Fruit fly (Drosophila melanogaster) whole organism, pupa: ENCODE results near the gene NimB4.

Experiments
- CG10348 ChIP-seq: fragments of 200-800 bp; sonication (Bioruptor generic); IDR thresholded peaks from 2 replicates; pipeline ENCODE4 v1.3.6; 2022; ENCODE audit warnings: missing biosample characterization, missing genetic modification characterization
- CG12605 ChIP-seq: fragments of 200-800 bp; sonication (Bioruptor generic); IDR thresholded peaks from 2 replicates; pipeline ENCODE4 v1.3.6; 2022; ENCODE audit warnings: missing biosample characterization, missing genetic modification characterization
- CG13204 ChIP-seq: fragments of 200-800 bp; sonication (Bioruptor generic); optimal IDR thresholded peaks from 2 replicates; lab custom pipeline; 2018; ENCODE audit warnings: missing biosample characterization, mild to moderate bottlenecking, missing genetic modification characterization, moderate library complexity
- CG14655 ChIP-seq: fragments of 200-800 bp; sonication (Bioruptor generic); optimal IDR thresholded peaks from 3 replicates; lab custom pipeline; 2017; ENCODE audit warnings: mild to moderate bottlenecking, missing biosample characterization, missing genetic modification reagents, missing genetic modification characterization
- CG15710 ChIP-seq: fragments of 200-800 bp; sonication (Bioruptor generic); optimal IDR thresholded peaks from 2 replicates; lab custom pipeline; 2018; ENCODE audit warnings: missing biosample characterization, mild to moderate bottlenecking, missing genetic modification characterization, moderate library complexity
- CG17806 ChIP-seq: fragments of 200-800 bp; sonication (Bioruptor generic); optimal IDR thresholded peaks from 2 replicates; lab custom pipeline; 2018; ENCODE audit warnings: missing biosample characterization, mild to moderate bottlenecking, missing genetic modification characterization, moderate library complexity
- CG32121 ChIP-seq: fragments of 200-800 bp; sonication (Bioruptor generic); IDR thresholded peaks from 2 replicates; pipeline ENCODE4 v1.3.6; 2022; ENCODE audit warnings: missing biosample characterization, missing genetic modification characterization
- CG34367 ChIP-seq: fragments of 200-800 bp; sonication (Bioruptor generic); optimal IDR thresholded peaks from 2 replicates; lab custom pipeline; 2018; ENCODE audit warnings: missing biosample characterization, mild to moderate bottlenecking, missing genetic modification characterization
- CG4496 ChIP-seq: fragments of 200-800 bp; sonication (Bioruptor generic); IDR thresholded peaks from 3 replicates; pipeline ENCODE4 v1.3.6; 2022; ENCODE audit warnings: missing biosample characterization, missing genetic modification characterization
- CG8159 ChIP-seq: fragments of 200-800 bp; sonication (Bioruptor generic); optimal IDR thresholded peaks from 3 replicates; lab custom pipeline; 2018; ENCODE audit warnings: missing biosample characterization, mild to moderate bottlenecking, missing genetic modification characterization, moderate library complexity
- CG8301 ChIP-seq: fragments of 200-800 bp; sonication (Bioruptor generic); optimal IDR thresholded peaks from 2 replicates; lab custom pipeline; 2018; ENCODE audit warnings: missing biosample characterization, mild to moderate bottlenecking, missing genetic modification characterization
- CG9948 ChIP-seq: fragments of 200-800 bp; sonication (Bioruptor generic); optimal IDR thresholded peaks from 2 replicates; lab custom pipeline; 2018; ENCODE audit warnings: missing biosample characterization, mild to moderate bottlenecking, missing genetic modification characterization, moderate library complexity
- D1 ChIP-seq: fragments of 200-800 bp; sonication (Bioruptor generic); optimal IDR thresholded peaks from 2 replicates; lab custom pipeline; 2018; ENCODE audit warnings: missing biosample characterization, mild to moderate bottlenecking, missing genetic modification characterization, moderate library complexity
- EcR ChIP-seq: fragments of 200-800 bp; sonication (Bioruptor generic); optimal IDR thresholded peaks from 3 replicates; lab custom pipeline; 2019; ENCODE audit warnings: missing biosample characterization, missing genetic modification characterization, mild to moderate bottlenecking, moderate library complexity, missing genetic modification reagents
- Ets98B ChIP-seq: fragments of 200-800 bp; sonication (Bioruptor generic); IDR thresholded peaks from 2 replicates; pipeline ENCODE4 v1.3.6; 2022; ENCODE audit warnings: missing biosample characterization, missing genetic modification characterization
- Pif1A ChIP-seq: fragments of 200-800 bp; sonication (Bioruptor generic); optimal IDR thresholded peaks from 3 replicates; lab custom pipeline; 2016; ENCODE audit warnings: missing biosample characterization, missing genetic modification characterization
- Pif1B ChIP-seq: fragments of 200-800 bp; sonication (Bioruptor generic); optimal IDR thresholded peaks from 3 replicates; lab custom pipeline; 2016; ENCODE audit warnings: missing biosample characterization, missing genetic modification characterization
- Snoo ChIP-seq: fragments of 200-800 bp; sonication (Bioruptor generic); optimal IDR thresholded peaks from 3 replicates; lab custom pipeline; 2017; ENCODE audit warnings: missing biosample characterization, mild to moderate bottlenecking, missing genetic modification characterization, inconsistent platforms
- fd96Ca ChIP-seq: fragments of 200-800 bp; sonication (Bioruptor generic); IDR thresholded peaks from 3 replicates; pipeline ENCODE4 v1.3.6; 2022; ENCODE audit warnings: missing biosample characterization, missing genetic modification characterization
- gl ChIP-seq: fragments of 200-800 bp; sonication (Bioruptor generic); optimal IDR thresholded peaks from 2 replicates; lab custom pipeline; 2018; ENCODE audit warnings: missing biosample characterization, mild to moderate bottlenecking, missing genetic modification characterization
- rn ChIP-seq: fragments of 200-800 bp; sonication (Bioruptor generic); IDR thresholded peaks from 2 replicates; pipeline ENCODE4 v1.3.6; 2022; ENCODE audit warnings: missing biosample characterization, missing genetic modification characterization

Gene NimB4

dm6 chr2L:13955775-13956174 lies 14.0 kb downstream of the NimB4 start:
- TF ChIP-seq CG13204 (peak; percentile 78), CG15710 (peak; percentile 93), Ets98B (peak; percentile 96), CG14655 (GFP tag; lab: Kevin White, UChicago) (peak; percentile 96), CG34367 (tag; lab: Kevin White, UChicago) (peak; percentile 92), Snoo (peak; percentile 97), CG10348 (GFP tag; lab: Robert Waterston, UW) (peak; percentile 79), D1 (tag; lab: Kevin White, UChicago) (peak; percentile 59), CG8159 (tag; lab: Kevin White, UChicago) (peak; percentile 90), EcR (GFP tag; lab: Kevin White, UChicago) (peak; percentile 85), CG8301 (tag; lab: Kevin White, UChicago) (peak; percentile 96), Pif1A (GFP tag; lab: Kevin White, UChicago) (peak; percentile 90), CG4496 (GFP tag; lab: Robert Waterston, UW) (peak; percentile 98), CG12605 (GFP tag; lab: Robert Waterston, UW) (peak; percentile 94), Pif1B (GFP tag; lab: Kevin White, UChicago) (peak; percentile 94), rn (GFP tag; lab: Robert Waterston, UW) (peak; percentile 91), CG9948 (tag; lab: Kevin White, UChicago) (peak; percentile 91), CG32121 (GFP tag; lab: Robert Waterston, UW) (peak; percentile 97), fd96Ca (GFP tag; lab: Robert Waterston, UW) (peak; percentile 98), CG17806 (tag; lab: Kevin White, UChicago) (peak; percentile 92), gl (tag; lab: Kevin White, UChicago) (peak; percentile 85)
- TF ChIP-seq, all 21 proteins: peak for 21

DNA sequence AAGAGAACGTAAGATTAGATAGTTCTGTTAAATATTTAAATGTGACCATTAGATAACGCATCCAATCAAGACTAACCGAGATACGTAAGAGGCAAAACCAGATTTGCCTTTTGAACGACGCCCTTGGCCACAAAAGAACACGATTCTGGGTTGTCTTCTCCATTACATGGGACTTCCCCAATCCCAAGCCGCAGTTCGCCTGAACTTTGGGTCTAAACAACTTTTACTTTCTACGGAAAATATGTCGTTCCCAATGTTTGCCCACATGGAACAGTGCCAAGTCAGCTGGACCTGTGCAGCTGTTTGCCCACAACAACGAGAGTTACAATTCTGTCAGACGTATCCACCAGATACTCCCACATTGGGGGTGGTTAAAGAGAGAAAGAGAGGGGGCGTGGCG lies 20.0 kb downstream of the NimB4 start:
- TF ChIP-seq Pif1B (GFP tag; lab: Kevin White, UChicago) (no peak), CG17806 (tag; lab: Kevin White, UChicago) (no peak), CG9948 (tag; lab: Kevin White, UChicago) (no peak), CG34367 (tag; lab: Kevin White, UChicago) (no peak), Snoo (no peak), gl (tag; lab: Kevin White, UChicago) (no peak)

DNA sequence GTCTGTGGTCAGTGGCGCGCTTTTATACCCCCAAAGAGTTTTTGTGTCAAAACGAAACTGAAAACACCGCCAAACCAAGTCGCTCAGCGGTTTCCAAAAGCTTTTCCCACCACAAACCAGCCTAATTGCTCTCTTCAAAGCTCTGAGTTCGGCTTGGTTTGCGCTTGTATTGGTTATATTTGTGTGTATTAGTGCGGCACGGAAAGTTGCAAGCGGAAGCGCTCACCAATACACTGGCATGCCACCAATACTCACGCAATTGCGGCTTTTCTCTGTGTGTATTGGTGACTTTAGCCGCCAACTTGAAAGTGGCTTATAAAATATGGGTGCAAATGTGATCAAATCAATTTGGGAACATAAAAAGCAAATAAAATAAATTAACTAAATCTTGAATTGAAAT lies 22.3 kb downstream of the NimB4 start, which contains the start of gene Vajk3:
TSS of gene Vajk3 (minus strand) at position 1 of the 400 bp plus-strand sequence.
- TF ChIP-seq CG10348 (GFP tag; lab: Robert Waterston, UW) (no peak), CG4496 (GFP tag; lab: Robert Waterston, UW) (peak; percentile 75)

DNA sequence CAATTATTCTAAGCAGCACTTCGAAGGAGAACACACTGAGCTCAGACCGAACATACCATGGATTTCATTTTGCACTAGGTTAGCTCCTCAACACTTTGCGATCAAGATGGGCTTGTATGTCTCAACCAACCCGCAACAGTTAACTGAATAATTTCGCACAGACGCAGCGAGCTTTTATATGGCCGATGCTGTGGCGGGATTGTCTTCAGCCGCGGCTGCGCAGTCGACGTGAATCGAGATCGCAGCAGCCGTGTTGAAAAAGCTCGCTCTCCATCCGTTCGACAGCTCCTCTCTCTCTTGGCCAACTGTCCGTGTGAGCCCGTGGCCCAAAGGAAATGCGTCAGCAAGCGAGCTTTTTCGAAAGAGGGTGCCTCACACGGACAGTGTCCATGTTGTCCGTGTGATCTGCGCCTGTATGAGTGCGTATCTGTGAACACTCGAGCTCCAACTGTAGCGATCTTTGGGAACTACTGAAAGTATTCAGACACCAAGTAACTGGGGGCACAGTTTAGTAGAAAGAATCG lies 35.2 kb downstream of the NimB4 start, which contains the start of gene Vajk2:
TSS of gene Vajk2 (minus strand) at position 151 of the 524 bp plus-strand sequence.
- TF ChIP-seq Ets98B, result peak; percentile 6; the same call in 1 of the 2 replicates
- no peak for TF ChIP-seq CG9948 (tag; lab: Kevin White, UChicago)
- no peak for TF ChIP-seq CG32121 (GFP tag; lab: Robert Waterston, UW)
- TF ChIP-seq gl (tag; lab: Kevin White, UChicago), result no peak
- no peak for TF ChIP-seq CG13204
- TF ChIP-seq CG4496 (GFP tag; lab: Robert Waterston, UW), result peak; percentile 84
- TF ChIP-seq CG15710, result no peak
- no peak for TF ChIP-seq rn (GFP tag; lab: Robert Waterston, UW)

DNA sequence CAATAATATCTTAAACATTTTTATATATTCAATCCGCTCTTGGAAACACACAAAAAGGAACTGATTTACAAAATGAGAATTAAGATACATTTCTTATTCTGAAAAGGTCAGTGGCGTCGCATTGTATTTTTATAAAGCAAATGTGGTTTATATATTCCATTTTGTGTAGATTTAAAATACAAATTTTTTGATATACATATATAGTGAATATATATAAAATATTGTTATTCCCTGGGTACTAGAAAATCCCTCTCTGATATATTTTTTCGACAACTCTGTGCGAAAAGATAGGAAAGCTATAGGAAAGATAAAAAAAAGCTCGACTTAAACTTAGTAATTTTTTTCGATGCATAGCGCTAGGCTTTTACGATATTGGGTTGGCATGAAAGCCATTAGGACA lies 38.5 kb downstream of the NimB4 start, which contains the start of gene CG42711:
TSS of gene CG42711 (minus strand) at position 45 of the 400 bp plus-strand sequence.
- no peak for TF ChIP-seq D1 (tag; lab: Kevin White, UChicago)
- TF ChIP-seq CG13204, result no peak
- TF ChIP-seq Pif1A (GFP tag; lab: Kevin White, UChicago), result no peak
- no peak for TF ChIP-seq fd96Ca (GFP tag; lab: Robert Waterston, UW)
- TF ChIP-seq CG8159 (tag; lab: Kevin White, UChicago), result peak; percentile 52
- TF ChIP-seq CG10348 (GFP tag; lab: Robert Waterston, UW), result no peak
- peak; percentile 75; the same call in 1 of the 2 replicates for TF ChIP-seq Ets98B
- peak; percentile 71 for TF ChIP-seq CG32121 (GFP tag; lab: Robert Waterston, UW)
- no peak for TF ChIP-seq Snoo
- TF ChIP-seq CG17806 (tag; lab: Kevin White, UChicago), result no peak
- no peak for TF ChIP-seq CG34367 (tag; lab: Kevin White, UChicago)
- no peak for TF ChIP-seq EcR (GFP tag; lab: Kevin White, UChicago)
- peak; percentile 45; the same call in 1 of the 2 replicates for TF ChIP-seq CG12605 (GFP tag; lab: Robert Waterston, UW)
- no peak for TF ChIP-seq gl (tag; lab: Kevin White, UChicago)
- peak; percentile 63; the same call in 2 of the 3 replicates for TF ChIP-seq CG4496 (GFP tag; lab: Robert Waterston, UW)
- no peak for TF ChIP-seq rn (GFP tag; lab: Robert Waterston, UW)
- TF ChIP-seq CG8301 (tag; lab: Kevin White, UChicago), result no peak
- TF ChIP-seq CG14655 (GFP tag; lab: Kevin White, UChicago), result no peak
- no peak for TF ChIP-seq Pif1B (GFP tag; lab: Kevin White, UChicago)
- no peak for TF ChIP-seq CG15710
- TF ChIP-seq CG9948 (tag; lab: Kevin White, UChicago), result no peak
- TF ChIP-seq, all 21 proteins: peak for 5

dm6 chr2L:13928461-13928860 lies 41.3 kb downstream of the NimB4 start:
- TF ChIP-seq CG9948 (tag; lab: Kevin White, UChicago) (no peak), Pif1B (GFP tag; lab: Kevin White, UChicago) (no peak), CG15710 (no peak), CG8159 (tag; lab: Kevin White, UChicago) (no peak), CG34367 (tag; lab: Kevin White, UChicago) (no peak), CG8301 (tag; lab: Kevin White, UChicago) (no peak), Snoo (no peak), CG17806 (tag; lab: Kevin White, UChicago) (no peak), CG32121 (GFP tag; lab: Robert Waterston, UW) (0 out of 2 replicates have a peak, but pooled peaks have one; percentile 16), Ets98B (no peak), D1 (tag; lab: Kevin White, UChicago) (no peak), fd96Ca (GFP tag; lab: Robert Waterston, UW) (no peak), CG14655 (GFP tag; lab: Kevin White, UChicago) (peak; percentile 30), CG12605 (GFP tag; lab: Robert Waterston, UW) (no peak), Pif1A (GFP tag; lab: Kevin White, UChicago) (no peak), rn (GFP tag; lab: Robert Waterston, UW) (peak; percentile 34; the same call in 1 of the 2 replicates), CG10348 (GFP tag; lab: Robert Waterston, UW) (no peak), CG13204 (no peak), gl (tag; lab: Kevin White, UChicago) (no peak), EcR (GFP tag; lab: Kevin White, UChicago) (no peak), CG4496 (GFP tag; lab: Robert Waterston, UW) (peak; percentile 15; the same call in 1 of the 3 replicates)
- TF ChIP-seq, all 21 proteins: peak for 4
